Worm (Caenorhabditis elegans) whole organism, L4 larva: ENCODE data around the gene F54B8.1.
"Not testable (repeated sequence)": the region's sequence is repeated elsewhere in the genome, so short reads cannot be mapped to it uniquely, and the experiment has no call there.

Source experiments
- F44E2.7 ChIP-seq: fragments of 200-800 bp; sonication (Bioruptor generic); IDR thresholded peaks from 2 replicates; pipeline ENCODE4 v2.1.2; 2022; ENCODE audit warnings: missing genetic modification characterization, missing compliant biosample characterization
- T26A8.4 ChIP-seq: fragments of 200-800 bp; sonication (Bioruptor generic); IDR thresholded peaks from 2 replicates; pipeline ENCODE4 v1.3.6; 2022; ENCODE audit warnings: missing genetic modification characterization, missing compliant biosample characterization
- Y105C5A.15 ChIP-seq: fragments of 200-800 bp; sonication (Bioruptor generic); IDR thresholded peaks from 2 replicates; pipeline ENCODE4 v1.3.6; 2022; ENCODE audit warnings: missing genetic modification characterization, missing compliant biosample characterization
- Y48G9A.11 ChIP-seq: fragments of 200-800 bp; sonication (Bioruptor generic); IDR thresholded peaks from 2 replicates; pipeline ENCODE4 v1.3.6; 2022; ENCODE audit warnings: missing genetic modification reagents, missing genetic modification characterization, missing compliant biosample characterization
- aha-1 ChIP-seq: fragments of 150-350 bp; peaks from one replicate; lab custom pipeline; 2014; ENCODE audit warnings: missing biosample characterization, missing genetic modification characterization
- ama-1 ChIP-seq: fragments of 150-350 bp; optimal IDR thresholded peaks from 2 replicates; lab custom pipeline; 2014; ENCODE audit warnings: inconsistent platforms, mixed read lengths
- ceh-44 ChIP-seq: fragments of 200-800 bp; sonication (Bioruptor generic); IDR thresholded peaks from 2 replicates; pipeline ENCODE4 v1.3.6; 2022; ENCODE audit warnings: missing genetic modification reagents, missing genetic modification characterization, missing compliant biosample characterization
- ceh-62 ChIP-seq: sonication (generic microtip); optimal IDR thresholded peaks from 2 replicates; lab custom pipeline; 2017; ENCODE audit warnings: missing biosample characterization, missing genetic modification characterization
- ceh-82 ChIP-seq: sonication (generic microtip); optimal IDR thresholded peaks from 2 replicates; lab custom pipeline; 2017; ENCODE audit warnings: missing biosample characterization, missing genetic modification characterization
- ces-1 ChIP-seq: fragments of 150-350 bp; sonication (generic microtip); optimal IDR thresholded peaks from 4 replicates; lab custom pipeline; 2014; ENCODE audit warnings: missing biosample characterization, missing genetic modification reagents, missing genetic modification characterization
- cey-2 ChIP-seq: sonication (generic microtip); optimal IDR thresholded peaks from 3 replicates; lab custom pipeline; 2017; ENCODE audit warnings: missing genetic modification characterization, mild to moderate bottlenecking, missing compliant biosample characterization, antibody characterized with exemption, borderline replicate concordance; ENCODE audit not compliant: insufficient read depth
- daf-16 ChIP-seq, 3 experiments: sonication (generic microtip); optimal IDR thresholded peaks; 2 replicates each; lab custom pipeline; 2016 to 2017; ENCODE audit warnings: missing genetic modification characterization in 3 of 3, missing genetic modification reagents in 3 of 3, mild to moderate bottlenecking in 2 of 3, missing compliant biosample characterization in 2 of 3, missing biosample characterization in 1 of 3, moderate library complexity in 1 of 3
- dmd-6 ChIP-seq: fragments of 200-800 bp; sonication (Bioruptor generic); IDR thresholded peaks from 2 replicates; pipeline ENCODE4 v1.3.6; 2022; ENCODE audit warnings: missing genetic modification reagents, missing genetic modification characterization, missing compliant biosample characterization
- dmd-8 ChIP-seq: fragments of 200-800 bp; sonication (Bioruptor generic); IDR thresholded peaks from 2 replicates; pipeline ENCODE4 v1.3.6; 2022; ENCODE audit warnings: missing genetic modification characterization, missing compliant biosample characterization
- egl-43 ChIP-seq: fragments of 200-800 bp; sonication (Bioruptor generic); IDR thresholded peaks from 2 replicates; pipeline ENCODE4 v1.3.6; 2022; ENCODE audit warnings: missing genetic modification reagents, missing genetic modification characterization, missing compliant biosample characterization
- gei-8 ChIP-seq: fragments of 200-800 bp; sonication (Bioruptor generic); optimal IDR thresholded peaks from 2 replicates; lab custom pipeline; 2018; ENCODE audit warnings: mild to moderate bottlenecking, missing genetic modification characterization, missing compliant biosample characterization
- hif-1 ChIP-seq, 2 experiments: sonication (generic microtip); optimal IDR thresholded peaks; 2 replicates each; lab custom pipeline; 2016 to 2017; ENCODE audit warnings: missing compliant biosample characterization in 2 of 2, missing genetic modification characterization in 2 of 2, missing genetic modification reagents in 2 of 2, missing genotype in 2 of 2, mild to moderate bottlenecking in 1 of 2
- hlh-30 ChIP-seq: sonication (generic microtip); optimal IDR thresholded peaks from 2 replicates; lab custom pipeline; 2017; ENCODE audit warnings: antibody characterized with exemption, mild to moderate bottlenecking, missing genetic modification characterization, missing compliant biosample characterization; ENCODE audit not compliant: insufficient read depth
- jun-1 ChIP-seq: fragments of 150-350 bp; optimal IDR thresholded peaks from 2 replicates; lab custom pipeline; 2014; ENCODE audit warnings: missing biosample characterization, missing genetic modification reagents, missing genetic modification characterization
- lin-1 ChIP-seq: fragments of 200-800 bp; sonication (Bioruptor generic); IDR thresholded peaks from 2 replicates; pipeline ENCODE4 v1.3.6; 2022; ENCODE audit warnings: missing genetic modification reagents, missing genetic modification characterization, missing compliant biosample characterization
- lin-15B ChIP-seq: fragments of 150-350 bp; sonication (generic microtip); optimal IDR thresholded peaks from 3 replicates; lab custom pipeline; 2014; ENCODE audit warnings: missing biosample characterization, missing genetic modification characterization
- lin-29 ChIP-seq: fragments of 200-800 bp; sonication (Bioruptor generic); IDR thresholded peaks from 2 replicates; pipeline ENCODE4 v1.3.6; 2022; ENCODE audit warnings: missing genetic modification reagents, missing genetic modification characterization, missing compliant biosample characterization
- lin-39 ChIP-seq: fragments of 150-350 bp; optimal IDR thresholded peaks from 2 replicates; lab custom pipeline; 2014; ENCODE audit warnings: missing biosample characterization, missing genetic modification reagents, missing genetic modification characterization
- lir-3 ChIP-seq: sonication (generic microtip); optimal IDR thresholded peaks from 2 replicates; lab custom pipeline; 2016; ENCODE audit warnings: mild to moderate bottlenecking, missing genetic modification characterization, missing compliant biosample characterization
- mdl-1 ChIP-seq, 2 experiments: fragments of 150-350 bp in 1 of 2; sonication (generic microtip) in 1 of 2; optimal IDR thresholded peaks; 2 replicates each; lab custom pipeline; 2014 to 2017; ENCODE audit warnings: missing biosample characterization in 2 of 2, missing genetic modification characterization in 2 of 2
- mep-1 ChIP-seq: fragments of 150-350 bp; sonication (generic microtip); optimal IDR thresholded peaks from 3 replicates; lab custom pipeline; 2014; ENCODE audit warnings: missing biosample characterization, missing genetic modification characterization
- mxl-2 ChIP-seq: fragments of 200-800 bp; sonication (Bioruptor generic); conservative IDR thresholded peaks from 2 replicates; pipeline ENCODE4 v1.3.6; 2022; ENCODE audit warnings: missing genetic modification reagents, missing genetic modification characterization, missing compliant biosample characterization
- mxl-3 ChIP-seq: fragments of 200-800 bp; sonication (Bioruptor generic); optimal IDR thresholded peaks from 2 replicates; lab custom pipeline; 2018; ENCODE audit warnings: mild to moderate bottlenecking, missing genetic modification characterization, missing compliant biosample characterization
- nhr-111 ChIP-seq: fragments of 200-800 bp; sonication (Bioruptor generic); optimal IDR thresholded peaks from 2 replicates; lab custom pipeline; 2018; ENCODE audit warnings: mild to moderate bottlenecking, missing genetic modification characterization, missing compliant biosample characterization
- nhr-237 ChIP-seq: sonication (generic microtip); optimal IDR thresholded peaks from 2 replicates; lab custom pipeline; 2017; ENCODE audit warnings: missing biosample characterization, missing genetic modification characterization
- nhr-28 ChIP-seq: fragments of 150-350 bp; optimal IDR thresholded peaks from 2 replicates; lab custom pipeline; 2014; ENCODE audit warnings: missing biosample characterization, missing genetic modification characterization
- nhr-6 ChIP-seq: fragments of 150-350 bp; optimal IDR thresholded peaks from 2 replicates; lab custom pipeline; 2014; ENCODE audit warnings: missing biosample characterization, missing genetic modification characterization
- pha-4 ChIP-seq, 2 experiments: fragments of 150-350 bp in 1 of 2; fragments of 200-800 bp in 1 of 2; sonication (Bioruptor generic) in 1 of 2; IDR thresholded peaks in 1 of 2; optimal IDR thresholded peaks in 1 of 2; 2 replicates each; pipeline versions ENCODE4 v1.3.6 to Lab custom; 2014 to 2022; ENCODE audit warnings: missing genetic modification characterization in 2 of 2, missing genetic modification reagents in 2 of 2, missing biosample characterization in 1 of 2, missing compliant biosample characterization in 1 of 2
- php-3 ChIP-seq: fragments of 200-800 bp; sonication (Bioruptor generic); IDR thresholded peaks from 2 replicates; pipeline ENCODE4 v1.3.6; 2022; ENCODE audit warnings: missing genetic modification reagents, missing genetic modification characterization, missing compliant biosample characterization
- sdz-12 ChIP-seq: fragments of 200-800 bp; sonication (Bioruptor generic); optimal IDR thresholded peaks from 2 replicates; lab custom pipeline; 2018; ENCODE audit warnings: mild to moderate bottlenecking, missing genetic modification characterization, missing compliant biosample characterization
- skn-1 ChIP-seq: fragments of 150-350 bp; optimal IDR thresholded peaks from 2 replicates; lab custom pipeline; 2014; ENCODE audit warnings: missing biosample characterization, missing genetic modification characterization
- snpc-4 ChIP-seq: fragments of 150-350 bp; optimal IDR thresholded peaks from 2 replicates; lab custom pipeline; 2014; ENCODE audit warnings: missing biosample characterization, missing genetic modification characterization
- tag-97 ChIP-seq: fragments of 200-800 bp; sonication (Bioruptor generic); IDR thresholded peaks from 2 replicates; pipeline ENCODE4 v1.3.6; 2022; ENCODE audit warnings: missing genetic modification characterization, missing compliant biosample characterization
- zag-1 ChIP-seq: fragments of 150-350 bp; optimal IDR thresholded peaks from 2 replicates; lab custom pipeline; 2014; ENCODE audit warnings: missing biosample characterization, missing genetic modification characterization
- zip-2 ChIP-seq: fragments of 150-350 bp; optimal IDR thresholded peaks from 2 replicates; lab custom pipeline; 2014; ENCODE audit warnings: missing biosample characterization, missing genetic modification characterization

Gene F54B8.1

DNA sequence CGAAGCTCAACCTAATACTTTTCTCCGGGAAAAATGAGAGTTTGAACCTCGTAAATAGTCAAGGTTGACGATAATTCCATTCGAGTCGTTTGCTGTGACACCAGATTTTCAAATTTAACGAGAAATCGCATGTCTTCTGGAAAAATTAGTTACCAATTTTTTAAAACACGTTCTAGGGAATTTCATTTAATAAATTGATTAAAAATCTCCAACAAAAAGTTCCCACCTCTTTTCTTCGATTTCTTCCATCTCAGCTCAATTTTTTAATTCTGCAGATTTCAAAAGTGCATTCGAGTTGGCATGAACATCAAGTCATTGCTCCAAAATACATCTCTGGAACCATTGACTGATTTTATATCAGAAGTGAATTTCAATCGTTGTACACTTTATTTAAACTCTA lies 1.4 kb downstream of the F54B8.1 start, which contains the start of gene nhr-282:
nhr-282 (plus strand) TSS at position 301 of the 400 bp plus-strand sequence.
- not testable (repeated sequence) for TF ChIP-seq Y48G9A.11; pha-4 (GFP tag; IDR thresholded peaks at IDR 0.05; lab: Robert Waterston, UW); pha-4 (tag; optimal IDR thresholded peaks at IDR 0.05; lab: Kevin White, UChicago); F44E2.7 (GFP tag; lab: Robert Waterston, UW)

- TF ChIP-seq nhr-111 (GFP tag; lab: Kevin White, UChicago) (no peak), php-3 (GFP tag; lab: Robert Waterston, UW) (no peak), nhr-28 (peak; percentile 43), lin-15B (tag; lab: Kevin White, UChicago) (no peak), dmd-6 (GFP tag; lab: Robert Waterston, UW) (peak; percentile 12; the same call in 1 of the 2 replicates), nhr-6 (tag; lab: Kevin White, UChicago) (no peak), ces-1 (GFP tag; lab: Kevin White, UChicago) (no peak), mxl-2 (GFP tag; lab: Robert Waterston, UW) (no peak), nhr-237 (no peak), hlh-30 (tag; lab: Kevin White, UChicago) (peak; percentile 24), F44E2.7 (GFP tag; lab: Robert Waterston, UW) (no peak), aha-1 (tag; lab: Kevin White, UChicago) (peak; percentile 32), zip-2 (tag; lab: Kevin White, UChicago) (peak; percentile 71), mxl-3 (GFP tag; lab: Kevin White, UChicago) (peak; percentile 31)
Measured at ce11 chrV:15815962-15816432, 5.5 kb downstream of the F54B8.1 start, which contains the start of the genes fbxa-69 and F54B8.4. Gene fbxa-69, minus strand, starts transcription at chrV:15815971. Gene F54B8.4, plus strand, starts transcription at chrV:15816382.

- peak; percentile 18 for TF ChIP-seq aha-1 (tag; lab: Kevin White, UChicago)
- TF ChIP-seq daf-16 (GFP tag; optimal IDR thresholded peaks at IDR 0.05; lab: Kevin White, UChicago), result no peak
- TF ChIP-seq daf-16 (tag; optimal IDR thresholded peaks at IDR 0.05; lab: Kevin White, UChicago), result no peak
- no peak for TF ChIP-seq snpc-4 (tag; lab: Kevin White, UChicago)
- TF ChIP-seq Y105C5A.15 (GFP tag; lab: Robert Waterston, UW), result no peak
- TF ChIP-seq ama-1 (lab: Kevin White, UChicago), result no peak
Measured at ce11 chrV:15817746-15818145, 7.2 kb downstream of the F54B8.1 start, which contains the start of gene abf-3. Gene abf-3, minus strand, starts transcription at chrV:15817846.

DNA sequence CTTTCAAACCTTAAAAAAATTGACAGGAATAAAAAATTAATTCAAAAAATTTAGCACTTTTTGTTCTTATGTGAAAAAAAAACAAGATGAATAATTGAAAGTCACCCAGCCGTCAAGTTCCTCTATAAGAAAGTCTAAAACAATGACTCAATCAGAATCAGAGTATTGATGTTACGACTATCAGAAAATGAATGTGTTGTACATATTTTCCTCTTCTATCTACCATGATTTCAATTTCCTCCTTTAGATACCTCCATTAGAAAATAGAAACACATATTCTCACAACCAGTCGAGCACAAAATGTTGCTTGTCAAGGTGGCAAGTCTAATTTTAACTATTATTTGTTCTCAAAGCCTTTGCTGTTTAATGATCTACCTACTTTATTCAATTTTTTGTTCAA lies 9.4 kb downstream of the F54B8.1 start, which contains the start of gene srbc-48:
srbc-48 (plus strand) TSS at position 301 of the 400 bp plus-strand sequence.
- peak; percentile 36 for TF ChIP-seq aha-1 (tag; lab: Kevin White, UChicago)
- TF ChIP-seq hif-1 (tag; optimal IDR thresholded peaks at IDR 0.05; lab: Kevin White, UChicago), result no peak
- no peak for TF ChIP-seq ceh-44 (GFP tag; lab: Robert Waterston, UW)
- TF ChIP-seq pha-4 (GFP tag; IDR thresholded peaks at IDR 0.05; lab: Robert Waterston, UW), result no peak
- TF ChIP-seq pha-4 (tag; optimal IDR thresholded peaks at IDR 0.05; lab: Kevin White, UChicago), result no peak
- no peak for TF ChIP-seq lin-1 (GFP tag; lab: Robert Waterston, UW)

DNA sequence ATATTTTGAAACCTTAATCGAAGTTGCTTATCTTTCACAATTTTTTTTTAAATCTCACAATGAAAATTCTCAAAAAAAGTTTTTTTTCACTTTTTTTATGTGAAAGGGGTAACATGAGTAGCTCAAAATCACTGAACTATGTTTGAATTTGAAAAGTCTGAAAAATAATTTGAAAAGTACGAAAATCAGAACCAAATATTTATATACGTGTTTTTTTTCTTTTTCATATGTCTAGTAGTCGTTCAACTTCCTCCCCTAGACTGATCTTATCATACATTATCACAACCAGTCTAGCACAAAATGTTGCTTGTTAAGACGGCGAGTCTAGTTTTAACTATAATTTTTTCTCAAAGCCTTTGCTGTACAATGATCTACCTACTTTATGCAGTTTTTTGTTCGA lies 10.9 kb downstream of the F54B8.1 start, which contains the start of gene srbc-49:
srbc-49 (plus strand) TSS at position 301 of the 400 bp plus-strand sequence.
- TF ChIP-seq T26A8.4 (GFP tag; lab: Robert Waterston, UW), result no peak
- TF ChIP-seq skn-1, result no peak

ce11 chrV:15824866-15825265 lies 14.3 kb downstream of the F54B8.1 start, which contains the start of gene srbc-50:
Gene srbc-50, minus strand, starts transcription at chrV:15824966.
- TF ChIP-seq ceh-62 (no peak), gei-8 (GFP tag; lab: Kevin White, UChicago) (no peak), nhr-6 (tag; lab: Kevin White, UChicago) (no peak), egl-43 (GFP tag; lab: Robert Waterston, UW) (no peak), hlh-30 (tag; lab: Kevin White, UChicago) (no peak), cey-2 (no peak), dmd-8 (GFP tag; lab: Robert Waterston, UW) (no peak), mdl-1 (tag; optimal IDR thresholded peaks at IDR 0.05; lab: Kevin White, UChicago) (no peak), ceh-82 (tag; lab: Kevin White, UChicago) (no peak), lin-29 (no peak), lin-39 (tag; lab: Kevin White, UChicago) (no peak), lin-1 (GFP tag; lab: Robert Waterston, UW) (no peak), zag-1 (tag; lab: Kevin White, UChicago) (no peak), mep-1 (tag; lab: Kevin White, UChicago) (no peak), sdz-12 (GFP tag; lab: Kevin White, UChicago) (no peak), tag-97 (GFP tag; lab: Robert Waterston, UW) (no peak), lir-3 (no peak), jun-1 (tag; lab: Kevin White, UChicago) (no peak)
- TF ChIP-seq, all 104 proteins: peak for 0
